Worm (Caenorhabditis elegans): ENCODE results near the gene B0303.7.

B0303.7 gene

DNA sequence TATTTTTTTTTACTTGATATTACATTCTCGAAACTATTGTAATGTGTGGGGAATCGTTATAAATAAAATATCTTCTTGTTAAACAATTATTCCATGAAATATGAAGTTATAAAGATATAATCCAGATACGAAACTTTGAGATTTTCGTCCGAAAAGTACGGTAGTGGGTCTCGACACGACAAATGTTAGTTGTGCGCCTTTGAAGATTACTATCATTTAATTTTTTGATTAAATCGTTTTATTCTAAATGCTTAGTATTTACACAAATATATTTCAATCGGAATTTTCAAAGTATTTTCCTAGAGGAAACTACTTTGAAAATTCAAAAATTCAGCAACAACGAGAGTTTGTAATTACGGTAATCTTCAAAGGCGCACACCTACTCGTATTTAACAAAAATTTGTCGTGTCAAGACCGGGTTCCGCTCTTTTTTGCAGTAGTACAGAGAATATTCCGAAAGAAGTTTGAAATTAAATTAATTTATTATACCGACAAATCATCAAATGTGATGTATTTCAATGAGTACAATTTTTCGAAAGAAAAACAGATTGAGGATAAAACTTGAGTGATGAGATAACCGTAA is 41.2 kb upstream of the B0303.7 start:
- TF ChIP-seq nhr-76 (tag; optimal IDR thresholded peaks at IDR 0.05) (no peak), nhr-237 (tag; optimal IDR thresholded peaks at IDR 0.05) (no peak)

DNA sequence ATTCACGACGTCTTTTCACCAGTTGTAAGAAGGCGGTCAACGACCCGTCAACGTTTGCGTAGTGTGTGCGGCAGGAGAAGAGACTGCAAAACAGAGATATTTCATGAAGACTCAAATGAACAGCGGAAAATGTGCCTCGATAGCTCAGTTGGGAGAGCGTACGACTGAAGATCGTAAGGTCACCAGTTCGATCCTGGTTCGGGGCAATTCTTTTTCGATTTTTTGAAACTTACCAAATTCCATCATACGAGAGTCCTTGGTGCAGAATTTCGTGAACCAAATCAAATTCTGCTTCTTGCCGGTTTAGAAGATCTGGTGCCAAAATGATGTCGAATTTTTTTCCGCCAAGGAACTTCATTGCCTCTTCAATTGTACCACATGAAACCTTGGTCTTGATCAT is 40.5 kb upstream of the B0303.7 start:
- TF ChIP-seq nhr-28 (tag; optimal IDR thresholded peaks at IDR 0.05) (no peak), ztf-11 (tag; optimal IDR thresholded peaks at IDR 0.05) (peak; percentile 6), hlh-1 (tag; optimal IDR thresholded peaks at IDR 0.05) (no peak), nhr-76 (tag; optimal IDR thresholded peaks at IDR 0.05) (no peak), zip-8 (tag; optimal IDR thresholded peaks at IDR 0.05) (no peak), tbx-8 (GFP tag; optimal IDR thresholded peaks at IDR 0.05) (no peak), M03D4.4 (tag; optimal IDR thresholded peaks at IDR 0.05) (peak; percentile 57), unc-62 (GFP tag; optimal IDR thresholded peaks at IDR 0.05) (peak; percentile 21), blmp-1 (tag; optimal IDR thresholded peaks at IDR 0.05) (no peak), drap-1 (GFP tag; optimal IDR thresholded peaks at IDR 0.05) (peak; percentile 57), cnd-1 (tag; optimal IDR thresholded peaks at IDR 0.05) (peak; percentile 32), bed-3 (GFP tag; optimal IDR thresholded peaks at IDR 0.05) (peak; percentile 5), flh-1 (GFP tag; optimal IDR thresholded peaks at IDR 0.05) (no peak), unc-120 (tag; optimal IDR thresholded peaks at IDR 0.05; ENCODE audit: poor library complexity, severe bottlenecking) (peak; percentile 48), mep-1 (tag; optimal IDR thresholded peaks at IDR 0.05) (no peak), lin-13 (tag; optimal IDR thresholded peaks at IDR 0.05) (no peak), elt-1 (tag; optimal IDR thresholded peaks at IDR 0.05; ENCODE audit: borderline replicate concordance, insufficient read depth) (no peak), ces-1 (GFP tag; optimal IDR thresholded peaks at IDR 0.05) (no peak), ceh-43 (GFP tag; optimal IDR thresholded peaks at IDR 0.05) (peak; percentile 25), ceh-83 (GFP tag; optimal IDR thresholded peaks at IDR 0.05) (peak; percentile 66), unc-39 (tag; optimal IDR thresholded peaks at IDR 0.05) (no peak), nhr-2 (tag; optimal IDR thresholded peaks at IDR 0.05) (no peak), mab-5 (tag; optimal IDR thresholded peaks at IDR 0.05) (no peak), snpc-4 (tag; optimal IDR thresholded peaks at IDR 0.05) (no peak), sem-2 (GFP tag; optimal IDR thresholded peaks at IDR 0.05) (peak; percentile 44), lin-32 (GFP tag; optimal IDR thresholded peaks at IDR 0.05) (peak; percentile 42), nhr-237 (tag; optimal IDR thresholded peaks at IDR 0.05) (no peak), elt-3 (tag; optimal IDR thresholded peaks at IDR 0.05) (no peak), ham-2 (GFP tag; optimal IDR thresholded peaks at IDR 0.05) (no peak), sptf-1 (tag; optimal IDR thresholded peaks at IDR 0.05) (peak; percentile 64), nhr-12 (tag; optimal IDR thresholded peaks at IDR 0.05) (no peak), pha-4 (tag; optimal IDR thresholded peaks at IDR 0.05) (no peak), mls-2 (tag; optimal IDR thresholded peaks at IDR 0.05) (peak; percentile 66), lsy-2 (tag; optimal IDR thresholded peaks at IDR 0.05) (no peak), ceh-39 (tag; optimal IDR thresholded peaks at IDR 0.05) (no peak)

DNA sequence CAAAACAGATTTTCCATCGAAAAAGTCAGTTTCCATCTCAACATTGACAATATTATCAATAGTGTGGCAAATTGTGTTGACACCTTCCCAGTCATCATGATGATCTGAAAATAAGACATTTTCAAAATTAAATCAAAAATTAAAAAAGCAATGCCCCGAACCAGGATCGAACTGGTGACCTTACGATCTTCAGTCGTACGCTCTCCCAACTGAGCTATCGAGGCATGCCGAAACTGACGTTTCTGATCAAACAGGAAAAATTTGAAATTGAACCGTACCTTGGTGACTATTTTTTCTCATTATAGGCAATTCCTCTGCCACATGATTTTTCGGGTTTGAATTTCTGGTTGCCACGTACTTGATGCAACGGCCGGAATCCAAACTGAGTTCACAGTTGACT is 40.0 kb upstream of the B0303.7 start:
- TF ChIP-seq nhr-2 (tag; optimal IDR thresholded peaks at IDR 0.05), result no peak
- TF ChIP-seq bed-3 (GFP tag; optimal IDR thresholded peaks at IDR 0.05), result no peak
- no peak for TF ChIP-seq M03D4.4 (tag; optimal IDR thresholded peaks at IDR 0.05)
- no peak for TF ChIP-seq zip-8 (tag; optimal IDR thresholded peaks at IDR 0.05)
- TF ChIP-seq snpc-4 (tag; optimal IDR thresholded peaks at IDR 0.05), result no peak
- TF ChIP-seq mls-2 (tag; optimal IDR thresholded peaks at IDR 0.05), result no peak
- TF ChIP-seq blmp-1 (tag; optimal IDR thresholded peaks at IDR 0.05), result no peak
- TF ChIP-seq ces-1 (GFP tag; optimal IDR thresholded peaks at IDR 0.05), result no peak
- TF ChIP-seq drap-1 (GFP tag; optimal IDR thresholded peaks at IDR 0.05), result no peak

DNA sequence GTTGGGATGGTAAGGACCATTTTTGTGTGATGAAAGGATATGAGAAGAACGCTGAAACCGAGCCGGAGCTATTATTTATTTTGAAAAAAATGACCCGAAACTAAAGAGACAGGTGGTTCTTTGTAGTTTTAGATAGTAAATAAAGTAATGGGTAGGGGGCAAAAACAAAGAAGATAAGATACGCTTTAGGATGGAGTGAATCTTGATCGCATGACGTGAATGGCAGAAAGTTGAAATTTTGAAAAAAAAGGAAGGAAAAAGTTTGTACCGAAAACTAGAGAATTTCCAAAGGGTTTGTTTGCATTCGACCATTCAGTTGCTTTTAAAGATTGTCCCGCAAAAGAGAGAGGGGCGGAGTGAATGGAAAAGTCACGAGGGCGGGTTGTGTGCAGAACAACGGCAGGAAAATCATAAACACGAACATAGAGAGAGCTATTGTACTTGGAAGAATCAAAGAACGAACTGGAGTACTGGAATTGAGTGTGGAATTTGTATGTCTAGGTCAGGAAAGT is 39.5 kb upstream of the B0303.7 start, which contains the start of gene F22B7.9:
Gene F22B7.9 (minus strand): TSS at position 51 of the 512 bp plus-strand sequence.
- TF ChIP-seq ceh-83 (GFP tag; optimal IDR thresholded peaks at IDR 0.05) (no peak), snpc-4 (tag; optimal IDR thresholded peaks at IDR 0.05) (no peak), nhr-237 (tag; optimal IDR thresholded peaks at IDR 0.05) (no peak), cnd-1 (tag; optimal IDR thresholded peaks at IDR 0.05) (no peak), tbx-8 (GFP tag; optimal IDR thresholded peaks at IDR 0.05) (no peak), ztf-11 (tag; optimal IDR thresholded peaks at IDR 0.05) (no peak), drap-1 (GFP tag; optimal IDR thresholded peaks at IDR 0.05) (no peak), lin-13 (tag; optimal IDR thresholded peaks at IDR 0.05) (no peak), nhr-76 (tag; optimal IDR thresholded peaks at IDR 0.05) (no peak), elt-1 (tag; optimal IDR thresholded peaks at IDR 0.05; ENCODE audit: borderline replicate concordance, insufficient read depth) (no peak), sptf-1 (tag; optimal IDR thresholded peaks at IDR 0.05) (no peak), unc-62 (GFP tag; optimal IDR thresholded peaks at IDR 0.05) (no peak), M03D4.4 (tag; optimal IDR thresholded peaks at IDR 0.05) (no peak), bed-3 (GFP tag; optimal IDR thresholded peaks at IDR 0.05) (no peak), nhr-12 (tag; optimal IDR thresholded peaks at IDR 0.05) (no peak), lin-32 (GFP tag; optimal IDR thresholded peaks at IDR 0.05) (no peak)
